Fruit fly (Drosophila melanogaster) whole organism, pupa: ENCODE data around the gene Zip89B.

Experiments used
- CG10348 ChIP-seq: fragments of 200-800 bp; sonication (Bioruptor generic); IDR thresholded peaks from 2 replicates; pipeline ENCODE4 v1.3.6; 2022; ENCODE audit warnings: missing biosample characterization, missing genetic modification characterization
- CG12605 ChIP-seq: fragments of 200-800 bp; sonication (Bioruptor generic); IDR thresholded peaks from 2 replicates; pipeline ENCODE4 v1.3.6; 2022; ENCODE audit warnings: missing biosample characterization, missing genetic modification characterization
- CG32121 ChIP-seq: fragments of 200-800 bp; sonication (Bioruptor generic); IDR thresholded peaks from 2 replicates; pipeline ENCODE4 v1.3.6; 2022; ENCODE audit warnings: missing biosample characterization, missing genetic modification characterization
- D1 ChIP-seq: fragments of 200-800 bp; sonication (Bioruptor generic); optimal IDR thresholded peaks from 2 replicates; lab custom pipeline; 2018; ENCODE audit warnings: missing biosample characterization, mild to moderate bottlenecking, missing genetic modification characterization, moderate library complexity
- EcR ChIP-seq: fragments of 200-800 bp; sonication (Bioruptor generic); optimal IDR thresholded peaks from 3 replicates; lab custom pipeline; 2019; ENCODE audit warnings: missing biosample characterization, missing genetic modification characterization, mild to moderate bottlenecking, moderate library complexity, missing genetic modification reagents
- Ets98B ChIP-seq: fragments of 200-800 bp; sonication (Bioruptor generic); IDR thresholded peaks from 2 replicates; pipeline ENCODE4 v1.3.6; 2022; ENCODE audit warnings: missing biosample characterization, missing genetic modification characterization
- Pif1B ChIP-seq: fragments of 200-800 bp; sonication (Bioruptor generic); optimal IDR thresholded peaks from 3 replicates; lab custom pipeline; 2016; ENCODE audit warnings: missing biosample characterization, missing genetic modification characterization
- Snoo ChIP-seq: fragments of 200-800 bp; sonication (Bioruptor generic); optimal IDR thresholded peaks from 3 replicates; lab custom pipeline; 2017; ENCODE audit warnings: missing biosample characterization, mild to moderate bottlenecking, missing genetic modification characterization, inconsistent platforms
- fd96Ca ChIP-seq: fragments of 200-800 bp; sonication (Bioruptor generic); IDR thresholded peaks from 3 replicates; pipeline ENCODE4 v1.3.6; 2022; ENCODE audit warnings: missing biosample characterization, missing genetic modification characterization
- gl ChIP-seq: fragments of 200-800 bp; sonication (Bioruptor generic); optimal IDR thresholded peaks from 2 replicates; lab custom pipeline; 2018; ENCODE audit warnings: missing biosample characterization, mild to moderate bottlenecking, missing genetic modification characterization
- rn ChIP-seq: fragments of 200-800 bp; sonication (Bioruptor generic); IDR thresholded peaks from 2 replicates; pipeline ENCODE4 v1.3.6; 2022; ENCODE audit warnings: missing biosample characterization, missing genetic modification characterization

- TF ChIP-seq EcR (GFP tag; lab: Kevin White, UChicago) (no peak), CG10348 (GFP tag; lab: Robert Waterston, UW) (no peak), CG12605 (GFP tag; lab: Robert Waterston, UW) (no peak), D1 (no peak), Pif1B (GFP tag; lab: Kevin White, UChicago) (no peak), Snoo (tag; lab: Kevin White, UChicago) (no peak), rn (GFP tag; lab: Robert Waterston, UW) (no peak), CG32121 (no peak), Ets98B (GFP tag; lab: Robert Waterston, UW) (no peak), fd96Ca (GFP tag; lab: Robert Waterston, UW) (no peak), gl (tag; lab: Kevin White, UChicago) (no peak)
These were observed 19.9 kb upstream of the Zip89B start for dm6 chr3R:16285612-16286188.
